Worm (Caenorhabditis elegans) whole organism, L1 larva: Measurements from ENCODE around the gene scrm-8.

Experiments used
- F16B12.6 ChIP-seq: fragments of 150-350 bp; optimal IDR thresholded peaks from 2 replicates; lab custom pipeline; 2014; ENCODE audit warnings: missing biosample characterization, missing genetic modification characterization
- aha-1 ChIP-seq: fragments of 150-350 bp; optimal IDR thresholded peaks from 2 replicates; lab custom pipeline; 2014; ENCODE audit warnings: missing biosample characterization, missing genetic modification characterization
- ama-1 ChIP-seq: fragments of 150-350 bp; optimal IDR thresholded peaks from 2 replicates; lab custom pipeline; 2014
- fos-1 ChIP-seq: fragments of 150-350 bp; optimal IDR thresholded peaks from 2 replicates; lab custom pipeline; 2014; ENCODE audit warnings: missing biosample characterization, missing genetic modification characterization
- lin-13 ChIP-seq: fragments of 150-350 bp; optimal IDR thresholded peaks from 2 replicates; lab custom pipeline; 2014; ENCODE audit warnings: missing biosample characterization, missing genetic modification reagents, missing genetic modification characterization
- lsy-2 ChIP-seq, 2 experiments: fragments of 150-350 bp; optimal IDR thresholded peaks; 2 replicates each; lab custom pipeline; 2014; ENCODE audit warnings: missing biosample characterization in 2 of 2, missing genetic modification characterization in 2 of 2
- mef-2 ChIP-seq: fragments of 150-350 bp; optimal IDR thresholded peaks from 2 replicates; lab custom pipeline; 2014; ENCODE audit warnings: missing biosample characterization, missing genetic modification characterization
- nhr-12 ChIP-seq: sonication (generic microtip); optimal IDR thresholded peaks from 2 replicates; lab custom pipeline; 2017; ENCODE audit warnings: missing biosample characterization, missing genetic modification characterization

- TF ChIP-seq nhr-12 (tag; lab: Kevin White, UChicago) = no peak
- no peak for TF ChIP-seq fos-1
- TF ChIP-seq aha-1 = no peak
- no peak for TF ChIP-seq lsy-2 (tag; optimal IDR thresholded peaks at IDR 0.05; lab: Kevin White, UChicago)
- TF ChIP-seq lin-13 (GFP tag; lab: Kevin White, UChicago) = no peak
- TF ChIP-seq F16B12.6 (tag; lab: Kevin White, UChicago) = no peak
- no peak for TF ChIP-seq mef-2 (tag; lab: Kevin White, UChicago)
- no peak for TF ChIP-seq ama-1 (lab: Kevin White, UChicago)
These were observed 41.4 kb upstream of the scrm-8 start, which contains the start of gene mul-1 for ce11 chrIV:4123083-4123482.
